Worm (Caenorhabditis elegans): ENCODE data around the gene cgef-1.

The cgef-1 gene

DNA sequence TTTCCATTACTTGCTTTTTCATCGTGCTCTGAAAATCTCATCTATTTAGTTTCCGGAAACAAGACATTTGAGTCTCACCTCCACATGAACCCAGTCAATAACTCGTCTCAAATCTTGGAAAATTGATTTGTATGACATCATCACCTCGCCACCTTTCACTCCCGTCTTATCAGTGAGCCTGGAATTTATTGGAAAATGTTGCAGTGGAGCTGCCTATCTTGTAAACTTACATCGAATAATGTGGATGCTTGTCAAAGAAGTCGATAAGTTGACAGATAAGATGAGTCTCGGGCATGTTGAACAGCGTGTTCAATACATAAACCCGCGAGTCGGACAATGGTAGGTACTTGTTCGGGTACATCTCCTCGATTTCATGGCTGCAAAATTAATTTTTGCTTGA lies 64.9 kb downstream of the cgef-1 start:
- TF ChIP-seq elt-4 (tag; optimal IDR thresholded peaks at IDR 0.05) (no peak), elt-2 (tag; optimal IDR thresholded peaks at IDR 0.05) (peak; percentile 44)

DNA sequence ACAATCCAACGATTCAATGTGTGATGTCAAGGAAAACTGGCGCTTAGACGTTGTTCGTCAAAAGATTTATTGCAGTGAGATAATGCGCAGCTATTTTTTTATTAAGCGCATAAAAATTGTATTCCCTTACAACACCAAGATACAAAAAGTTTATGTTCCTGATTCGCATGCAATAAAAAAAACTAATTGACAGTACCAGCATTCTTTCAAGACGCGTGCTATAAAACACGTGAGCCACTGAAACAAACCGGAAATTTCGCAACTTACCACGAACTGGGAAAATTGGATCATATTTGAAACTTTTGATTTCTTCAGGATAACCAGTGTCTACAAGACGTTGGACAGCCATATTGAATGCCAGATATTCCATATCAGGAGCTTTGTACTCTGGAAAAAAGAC lies 65.6 kb downstream of the cgef-1 start:
- no peak for TF ChIP-seq hlh-30 (tag; optimal IDR thresholded peaks at IDR 0.05; ENCODE audit: insufficient read depth)
- TF ChIP-seq mec-3 (tag; optimal IDR thresholded peaks at IDR 0.05; ENCODE audit: borderline replicate concordance): no peak
- no peak for TF ChIP-seq ceh-48 (tag; optimal IDR thresholded peaks at IDR 0.05)
- no peak for TF ChIP-seq npax-4 (tag; optimal IDR thresholded peaks at IDR 0.05)
- TF ChIP-seq elt-2 (tag; optimal IDR thresholded peaks at IDR 0.05): no peak
- TF ChIP-seq unc-55 (GFP tag; optimal IDR thresholded peaks at IDR 0.05): no peak
- no peak for TF ChIP-seq ceh-2 (tag; optimal IDR thresholded peaks at IDR 0.05)
- no peak for TF ChIP-seq Y22D7AL.16 (tag; optimal IDR thresholded peaks at IDR 0.05)
- no peak for TF ChIP-seq nhr-232 (tag; optimal IDR thresholded peaks at IDR 0.05)
- no peak for TF ChIP-seq tbx-7 (tag; optimal IDR thresholded peaks at IDR 0.05)
- no peak for TF ChIP-seq C38D4.7 (GFP tag; optimal IDR thresholded peaks at IDR 0.05)
- no peak for TF ChIP-seq madf-2 (tag; optimal IDR thresholded peaks at IDR 0.05)
- no peak for TF ChIP-seq fkh-10 (GFP tag; optimal IDR thresholded peaks at IDR 0.05)
- no peak for TF ChIP-seq ceh-19 (GFP tag; optimal IDR thresholded peaks at IDR 0.05)
- TF ChIP-seq eyg-1 (tag; optimal IDR thresholded peaks at IDR 0.05): no peak
- no peak for TF ChIP-seq hlh-6 (tag; optimal IDR thresholded peaks at IDR 0.05)
- no peak for TF ChIP-seq pqm-1 (tag; optimal IDR thresholded peaks at IDR 0.05)
- no peak for TF ChIP-seq fkh-6 (tag; optimal IDR thresholded peaks at IDR 0.05)
- TF ChIP-seq pha-4 (tag; optimal IDR thresholded peaks at IDR 0.05): no peak
- no peak for TF ChIP-seq ets-4 (tag; optimal IDR thresholded peaks at IDR 0.05)

- TF ChIP-seq ahr-1 (tag; optimal IDR thresholded peaks at IDR 0.05): no peak
- TF ChIP-seq ttx-3 (tag; optimal IDR thresholded peaks at IDR 0.05): no peak
- no peak for TF ChIP-seq pqm-1 (tag; optimal IDR thresholded peaks at IDR 0.05)
- no peak for TF ChIP-seq zip-5 (tag; optimal IDR thresholded peaks at IDR 0.05)
- no peak for TF ChIP-seq pha-2 (tag; optimal IDR thresholded peaks at IDR 0.05)
- no peak for TF ChIP-seq ceh-14 (tag; optimal IDR thresholded peaks at IDR 0.05)
- no peak for TF ChIP-seq odd-2 (tag; optimal IDR thresholded peaks at IDR 0.05)
- no peak for TF ChIP-seq madf-2 (tag; optimal IDR thresholded peaks at IDR 0.05)
- no peak for TF ChIP-seq pros-1 (tag; optimal IDR thresholded peaks at IDR 0.05)
- TF ChIP-seq rnt-1 (tag; optimal IDR thresholded peaks at IDR 0.05): no peak
- no peak for TF ChIP-seq fkh-6 (tag; optimal IDR thresholded peaks at IDR 0.05)
- no peak for TF ChIP-seq hlh-8 (tag; optimal IDR thresholded peaks at IDR 0.05)
Observed at ce11 chrX:2838619-2839018, 66.8 kb downstream of the cgef-1 start.

DNA sequence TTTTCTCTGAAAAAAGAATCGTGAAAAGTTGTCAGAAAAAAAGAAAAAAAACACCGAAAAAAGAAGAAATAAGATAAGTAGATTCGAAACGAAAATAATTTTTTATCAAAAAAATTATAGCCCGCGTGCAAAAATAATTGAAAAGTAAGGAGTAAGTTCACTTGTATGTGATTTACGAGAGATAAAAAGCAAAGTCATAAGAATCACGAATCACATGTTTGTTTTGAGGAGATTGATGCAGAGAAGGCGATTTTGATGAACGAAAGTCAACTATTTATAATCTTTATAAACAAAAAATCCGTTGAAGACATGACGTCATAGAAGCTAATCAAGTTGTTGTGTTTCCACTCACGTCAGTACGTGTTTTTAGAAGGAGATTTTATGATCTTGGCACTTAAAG lies 68.4 kb downstream of the cgef-1 start, which contains the start of gene Y71H10B.1:
Gene Y71H10B.1, minus strand, starts transcription at position 6 of the 400 bp plus-strand sequence.
- TF ChIP-seq T23F11.4 (GFP tag; optimal IDR thresholded peaks at IDR 0.05) (no peak), nhr-232 (tag; optimal IDR thresholded peaks at IDR 0.05) (no peak), nhr-11 (tag; optimal IDR thresholded peaks at IDR 0.05) (no peak), ceh-31 (tag; optimal IDR thresholded peaks at IDR 0.05) (no peak), elt-4 (tag; optimal IDR thresholded peaks at IDR 0.05) (no peak), ceh-22 (tag; optimal IDR thresholded peaks at IDR 0.05) (no peak), odd-2 (tag; optimal IDR thresholded peaks at IDR 0.05) (no peak), ceh-48 (tag; optimal IDR thresholded peaks at IDR 0.05) (no peak), mec-3 (tag; optimal IDR thresholded peaks at IDR 0.05; ENCODE audit: borderline replicate concordance) (no peak), ceh-45 (GFP tag; IDR thresholded peaks at IDR 0.05) (no peak), hlh-6 (tag; optimal IDR thresholded peaks at IDR 0.05) (no peak)

- no peak for TF ChIP-seq C38D4.7 (GFP tag; optimal IDR thresholded peaks at IDR 0.05)
- TF ChIP-seq pqm-1 (tag; optimal IDR thresholded peaks at IDR 0.05): no peak
- peak; percentile 35 for TF ChIP-seq elt-2 (tag; optimal IDR thresholded peaks at IDR 0.05)
- TF ChIP-seq che-1 (tag; optimal IDR thresholded peaks at IDR 0.05): no peak
Observed at ce11 chrX:2841754-2842153, 69.9 kb downstream of the cgef-1 start.

Data from whole organism, late embryonic.